Fruit fly (Drosophila melanogaster) whole organism, prepupa: ENCODE measurements around the gene CG9641.

Experiments
- Blimp-1 ChIP-seq: fragments of 200-800 bp; sonication (Bioruptor generic); optimal IDR thresholded peaks from 3 replicates; lab custom pipeline; 2017; ENCODE audit warnings: missing biosample characterization, missing genetic modification characterization, mild to moderate bottlenecking, moderate library complexity, missing genetic modification reagents
- CG10631 ChIP-seq: fragments of 200-800 bp; sonication (Bioruptor generic); optimal IDR thresholded peaks from 2 replicates; lab custom pipeline; 2016; ENCODE audit warnings: missing biosample characterization, missing genetic modification characterization
- CG10669 ChIP-seq: fragments of 200-800 bp; sonication (Bioruptor generic); optimal IDR thresholded peaks from 3 replicates; lab custom pipeline; 2018; ENCODE audit warnings: missing biosample characterization, mild to moderate bottlenecking, missing genetic modification characterization, moderate library complexity
- CG11762 ChIP-seq: fragments of 200-800 bp; sonication (Bioruptor generic); optimal IDR thresholded peaks from 3 replicates; lab custom pipeline; 2016; ENCODE audit warnings: missing biosample characterization, missing genetic modification characterization; ENCODE audit not compliant: insufficient read depth
- CG11902 ChIP-seq: fragments of 200-800 bp; sonication (Bioruptor generic); optimal IDR thresholded peaks from 3 replicates; lab custom pipeline; 2016; ENCODE audit warnings: missing biosample characterization, missing genetic modification characterization
- CG15336 ChIP-seq: fragments of 200-800 bp; sonication (Bioruptor generic); IDR thresholded peaks from 2 replicates; pipeline ENCODE4 v1.3.6; 2022; ENCODE audit warnings: missing biosample characterization, missing genetic modification characterization
- CG1621 ChIP-seq: fragments of 200-800 bp; sonication (Bioruptor generic); optimal IDR thresholded peaks from 3 replicates; lab custom pipeline; 2018; ENCODE audit warnings: missing biosample characterization, mild to moderate bottlenecking, missing genetic modification characterization
- CG16779 ChIP-seq: fragments of 200-800 bp; sonication (Bioruptor generic); optimal IDR thresholded peaks from 3 replicates; lab custom pipeline; 2017; ENCODE audit warnings: missing biosample characterization, mild to moderate bottlenecking, missing genetic modification characterization
- CG3032 ChIP-seq: fragments of 200-800 bp; optimal IDR thresholded peaks from 2 replicates; lab custom pipeline; 2019; ENCODE audit warnings: missing biosample characterization, mild to moderate bottlenecking, missing genetic modification characterization, moderate library complexity
- CG31627 ChIP-seq: fragments of 200-800 bp; sonication (Bioruptor generic); optimal IDR thresholded peaks from 3 replicates; lab custom pipeline; 2016; ENCODE audit warnings: missing biosample characterization, missing genetic modification characterization
- CG32006 ChIP-seq: fragments of 200-800 bp; sonication (Bioruptor generic); optimal IDR thresholded peaks from 3 replicates; lab custom pipeline; 2017; ENCODE audit warnings: missing biosample characterization, mild to moderate bottlenecking, missing genetic modification characterization
- CG34406 ChIP-seq: fragments of 200-800 bp; sonication (Bioruptor generic); optimal IDR thresholded peaks from 3 replicates; lab custom pipeline; 2016; ENCODE audit warnings: missing biosample characterization, missing genetic modification characterization
- CG3919 ChIP-seq: fragments of 200-800 bp; sonication (Bioruptor generic); optimal IDR thresholded peaks from 3 replicates; lab custom pipeline; 2016; ENCODE audit warnings: missing biosample characterization, missing genetic modification characterization
- CG4318 ChIP-seq: fragments of 200-800 bp; sonication (Bioruptor generic); optimal IDR thresholded peaks from 3 replicates; lab custom pipeline; 2017; ENCODE audit warnings: missing biosample characterization, mild to moderate bottlenecking, missing genetic modification characterization
- CG6163 ChIP-seq: fragments of 200-800 bp; sonication (Bioruptor generic); IDR thresholded peaks from 3 replicates; pipeline ENCODE4 v1.3.6; 2022; ENCODE audit warnings: missing biosample characterization, missing genetic modification characterization
- CG6276 ChIP-seq: fragments of 200-800 bp; sonication (Bioruptor generic); optimal IDR thresholded peaks from 2 replicates; lab custom pipeline; 2017; ENCODE audit warnings: missing biosample characterization, mild to moderate bottlenecking, missing genetic modification characterization
- CG6792 ChIP-seq: fragments of 200-800 bp; sonication (Bioruptor generic); optimal IDR thresholded peaks from 3 replicates; lab custom pipeline; 2016; ENCODE audit warnings: missing biosample characterization, missing genetic modification characterization
- CG6808 ChIP-seq: fragments of 200-800 bp; sonication (Bioruptor generic); optimal IDR thresholded peaks from 3 replicates; lab custom pipeline; 2017; ENCODE audit warnings: missing biosample characterization, missing genetic modification characterization, mild to moderate bottlenecking, moderate library complexity, missing genetic modification reagents
- CG6854 ChIP-seq: fragments of 200-800 bp; sonication (Bioruptor generic); optimal IDR thresholded peaks from 2 replicates; lab custom pipeline; 2017; ENCODE audit warnings: missing biosample characterization, mild to moderate bottlenecking, missing genetic modification characterization
- CG7368 ChIP-seq: fragments of 200-800 bp; sonication (Bioruptor generic); optimal IDR thresholded peaks from 3 replicates; lab custom pipeline; 2016; ENCODE audit warnings: missing biosample characterization, missing genetic modification characterization
- CG8319 ChIP-seq: fragments of 200-800 bp; sonication (Bioruptor generic); optimal IDR thresholded peaks from 3 replicates; lab custom pipeline; 2016; ENCODE audit warnings: missing biosample characterization, missing genetic modification characterization
- CG9139 ChIP-seq: fragments of 200-800 bp; sonication (Bioruptor generic); optimal IDR thresholded peaks from 3 replicates; lab custom pipeline; 2017; ENCODE audit warnings: missing biosample characterization, mild to moderate bottlenecking, missing genetic modification characterization
- Eip75B ChIP-seq: fragments of 200-800 bp; sonication (Bioruptor generic); optimal IDR thresholded peaks from 3 replicates; lab custom pipeline; 2016; ENCODE audit warnings: missing biosample characterization, missing genetic modification characterization
- Eip93F ChIP-seq: fragments of 200-800 bp; sonication (Bioruptor generic); optimal IDR thresholded peaks from 2 replicates; lab custom pipeline; 2016; ENCODE audit warnings: missing biosample characterization, mild to moderate bottlenecking, missing genetic modification characterization
- Ets21C ChIP-seq: fragments of 200-800 bp; sonication (Bioruptor generic); optimal IDR thresholded peaks from 3 replicates; lab custom pipeline; 2016; ENCODE audit warnings: missing biosample characterization, missing genetic modification characterization
- Ets96B ChIP-seq: fragments of 200-800 bp; optimal IDR thresholded peaks from 2 replicates; lab custom pipeline; 2019; ENCODE audit warnings: missing biosample characterization, mild to moderate bottlenecking, missing genetic modification characterization, moderate library complexity
- Hr38 ChIP-seq: sonication (Bioruptor generic); optimal IDR thresholded peaks from 2 replicates; lab custom pipeline; 2016; ENCODE audit warnings: missing biosample characterization, missing genetic modification characterization
- Lpt ChIP-seq: fragments of 200-800 bp; sonication (Bioruptor generic); optimal IDR thresholded peaks from 3 replicates; lab custom pipeline; 2016; ENCODE audit warnings: missing biosample characterization, missing genetic modification characterization
- Met ChIP-seq: fragments of 200-800 bp; sonication (Bioruptor generic); optimal IDR thresholded peaks from 3 replicates; lab custom pipeline; 2016; ENCODE audit warnings: missing biosample characterization, missing genetic modification characterization
- Smox ChIP-seq: fragments of 200-800 bp; sonication (Bioruptor generic); optimal IDR thresholded peaks from 3 replicates; lab custom pipeline; 2016; ENCODE audit warnings: missing biosample characterization, missing genetic modification characterization
- Sox102F ChIP-seq: fragments of 200-800 bp; sonication (Bioruptor generic); optimal IDR thresholded peaks from 2 replicates; lab custom pipeline; 2016; ENCODE audit warnings: missing biosample characterization, mild to moderate bottlenecking, missing genetic modification characterization
- Sox14 ChIP-seq: fragments of 200-800 bp; sonication (Bioruptor generic); optimal IDR thresholded peaks from 3 replicates; lab custom pipeline; 2016; ENCODE audit warnings: missing biosample characterization, missing genetic modification characterization
- Sox15 ChIP-seq: fragments of 200-800 bp; sonication (Bioruptor generic); optimal IDR thresholded peaks from 3 replicates; lab custom pipeline; 2016; ENCODE audit warnings: missing biosample characterization, missing genetic modification characterization
- achi ChIP-seq: fragments of 200-800 bp; sonication (Bioruptor generic); optimal IDR thresholded peaks from 3 replicates; lab custom pipeline; 2016; ENCODE audit warnings: missing biosample characterization, missing genetic modification characterization
- acj6 ChIP-seq: fragments of 200-800 bp; sonication (Bioruptor generic); optimal IDR thresholded peaks from 3 replicates; lab custom pipeline; 2016; ENCODE audit warnings: missing biosample characterization, missing genetic modification characterization
- cyc ChIP-seq: fragments of 200-800 bp; sonication (Bioruptor generic); optimal IDR thresholded peaks from 3 replicates; lab custom pipeline; 2016; ENCODE audit warnings: missing biosample characterization, missing genetic modification characterization
- dac ChIP-seq: fragments of 200-800 bp; sonication (Bioruptor generic); optimal IDR thresholded peaks from 2 replicates; lab custom pipeline; 2017; ENCODE audit warnings: missing biosample characterization, mild to moderate bottlenecking, missing genetic modification characterization
- dsx ChIP-seq: fragments of 200-800 bp; optimal IDR thresholded peaks from 3 replicates; lab custom pipeline; 2019; ENCODE audit warnings: missing biosample characterization, mild to moderate bottlenecking, missing genetic modification characterization, moderate library complexity; ENCODE audit not compliant: poor library complexity, severe bottlenecking
- eg ChIP-seq: fragments of 200-800 bp; sonication (Bioruptor generic); IDR thresholded peaks from 3 replicates; pipeline ENCODE4 v1.3.6; 2022; ENCODE audit warnings: missing biosample characterization, missing genetic modification characterization
- esn ChIP-seq: fragments of 200-800 bp; sonication (Bioruptor generic); optimal IDR thresholded peaks from 2 replicates; lab custom pipeline; 2016; ENCODE audit warnings: missing biosample characterization, mild to moderate bottlenecking, missing genetic modification characterization, moderate library complexity
- fd59A ChIP-seq: fragments of 200-800 bp; sonication (Bioruptor generic); optimal IDR thresholded peaks from 2 replicates; lab custom pipeline; 2017; ENCODE audit warnings: missing biosample characterization, mild to moderate bottlenecking, missing genetic modification characterization, missing genetic modification reagents
- fd85E ChIP-seq: fragments of 200-800 bp; sonication (Bioruptor generic); optimal IDR thresholded peaks from 3 replicates; lab custom pipeline; 2016; ENCODE audit warnings: missing biosample characterization, missing genetic modification characterization
- fkh ChIP-seq: fragments of 200-800 bp; sonication (Bioruptor generic); optimal IDR thresholded peaks from 3 replicates; lab custom pipeline; 2017; ENCODE audit warnings: missing biosample characterization, mild to moderate bottlenecking, missing genetic modification characterization, moderate library complexity
- pdm3 ChIP-seq: fragments of 200-800 bp; sonication (Bioruptor generic); optimal IDR thresholded peaks from 3 replicates; lab custom pipeline; 2016; ENCODE audit warnings: missing biosample characterization, missing genetic modification characterization
- salr ChIP-seq, 2 experiments: fragments of 200-800 bp; sonication (Bioruptor generic); optimal IDR thresholded peaks; 3 replicates each; lab custom pipeline; 2016 to 2018; ENCODE audit warnings: missing biosample characterization in 2 of 2, missing genetic modification characterization in 2 of 2, mild to moderate bottlenecking in 1 of 2
- spab ChIP-seq: fragments of 200-800 bp; sonication (Bioruptor generic); optimal IDR thresholded peaks from 2 replicates; lab custom pipeline; 2017; ENCODE audit warnings: missing biosample characterization, mild to moderate bottlenecking, missing genetic modification characterization, missing genetic modification reagents
- ss ChIP-seq, 2 experiments: fragments of 200-800 bp; sonication (Bioruptor generic); optimal IDR thresholded peaks; 2 replicates in 1 of 2; 3 replicates in 1 of 2; lab custom pipeline; 2017 to 2018; ENCODE audit warnings: mild to moderate bottlenecking in 2 of 2, missing biosample characterization in 2 of 2, missing genetic modification characterization in 2 of 2, moderate library complexity in 1 of 2
- svp ChIP-seq: fragments of 200-800 bp; sonication (Bioruptor generic); peaks from one replicate; lab custom pipeline; 2016; ENCODE audit warnings: missing biosample characterization, missing genetic modification characterization

The CG9641 gene

DNA sequence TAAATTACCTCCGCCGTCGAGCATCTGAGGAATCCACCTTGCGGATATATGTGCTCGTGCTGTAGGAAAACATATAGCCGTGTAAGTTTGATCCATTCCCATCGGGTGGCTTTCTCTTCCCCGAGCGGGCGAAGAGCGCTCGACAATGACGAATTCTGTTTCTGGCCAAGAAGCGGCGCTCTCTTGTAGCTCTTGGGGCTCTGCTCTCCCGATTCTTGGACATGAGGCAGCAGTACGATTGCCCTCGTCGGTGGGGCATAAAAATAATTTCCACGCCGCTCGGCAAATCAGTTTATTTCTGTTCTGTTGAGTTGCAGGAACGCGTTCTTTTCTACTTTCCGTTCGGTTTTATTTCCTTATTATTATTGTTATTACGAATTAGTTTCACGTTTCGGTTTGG, 17.8 kb downstream of the CG9641 start:
- no peak for TF ChIP-seq fd59A (GFP tag; lab: Kevin White, UChicago)
- peak; percentile 14; the same call in 1 of the 2 replicates for TF ChIP-seq CG15336 (GFP tag; lab: Robert Waterston, UW)
- TF ChIP-seq, all 60 proteins: peak for 1

DNA sequence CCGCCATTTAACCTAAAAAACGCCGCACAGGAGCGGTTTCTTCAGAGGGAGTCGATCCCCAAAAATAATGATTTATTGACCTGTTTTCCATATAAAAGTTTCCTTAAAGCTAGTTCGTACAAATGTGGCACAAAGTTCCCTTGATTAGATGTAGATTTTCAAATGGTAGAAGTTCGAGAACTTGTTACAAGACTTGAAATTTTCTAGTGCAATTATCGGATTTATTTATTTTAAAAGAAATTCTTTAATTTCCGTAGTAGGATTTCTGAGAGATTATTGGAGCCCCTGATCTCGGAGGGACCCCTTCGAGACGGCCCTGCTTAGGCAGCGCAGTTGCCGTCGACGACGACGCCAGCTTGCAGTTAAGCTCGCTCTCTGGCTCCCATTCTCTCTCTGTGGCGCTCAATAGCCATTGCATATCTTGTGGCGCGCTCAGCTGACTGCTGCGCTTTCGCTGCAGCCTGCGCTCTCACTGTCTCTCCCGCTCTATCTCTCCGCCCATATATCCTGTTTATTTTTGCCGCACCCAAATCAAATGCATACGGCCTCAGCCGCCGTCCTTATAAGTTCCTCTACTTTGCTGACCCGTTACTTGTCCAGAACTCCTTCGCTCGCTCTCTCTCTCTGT, 19.0 kb downstream of the CG9641 start:
- peak; percentile 82 to 91 for TF ChIP-seq ss (GFP tag; optimal IDR thresholded peaks at IDR 0.05; lab: Kevin White, UChicago)
- TF ChIP-seq CG6163 (GFP tag; lab: Robert Waterston, UW), result peak; percentile 78; the same call in 2 of the 3 replicates
- peak; percentile 91 for TF ChIP-seq dsx
- TF ChIP-seq CG3919 (GFP tag; lab: Kevin White, UChicago), result peak; percentile 91
- peak; percentile 91 for TF ChIP-seq achi (GFP tag; lab: Kevin White, UChicago)
- TF ChIP-seq CG34406, result peak; percentile 85
- peak; percentile 87 for TF ChIP-seq Ets96B
- TF ChIP-seq Eip75B (GFP tag; lab: Kevin White, UChicago), result peak; percentile 92
- peak; percentile 90 for TF ChIP-seq Smox (GFP tag; lab: Kevin White, UChicago)
- TF ChIP-seq CG15336 (GFP tag; lab: Robert Waterston, UW), result peak; percentile 73
- TF ChIP-seq CG10669 (GFP tag; lab: Kevin White, UChicago), result peak; percentile 90
- TF ChIP-seq Ets21C (GFP tag; lab: Kevin White, UChicago), result peak; percentile 93
- no peak for TF ChIP-seq Eip93F
- TF ChIP-seq CG6854 (GFP tag; lab: Kevin White, UChicago), result peak; percentile 85
- TF ChIP-seq fd59A (GFP tag; lab: Kevin White, UChicago), result peak; percentile 89
- TF ChIP-seq CG10631, result peak; percentile 88
- TF ChIP-seq Sox102F (GFP tag; lab: Kevin White, UChicago), result peak; percentile 91
- TF ChIP-seq Sox14, result peak; percentile 93
- peak; percentile 89 for TF ChIP-seq CG6792 (GFP tag; lab: Kevin White, UChicago)
- TF ChIP-seq Blimp-1 (GFP tag; lab: Kevin White, UChicago), result peak; percentile 82
- peak; percentile 94 for TF ChIP-seq CG31627 (GFP tag; lab: Kevin White, UChicago)
- peak; percentile 96 for TF ChIP-seq CG11902 (GFP tag; lab: Kevin White, UChicago)
- TF ChIP-seq svp (GFP tag; lab: Kevin White, UChicago), result peak; percentile 99
- TF ChIP-seq Met (GFP tag; lab: Kevin White, UChicago), result peak; percentile 93
- TF ChIP-seq CG6276, result peak; percentile 90
- TF ChIP-seq acj6 (GFP tag; lab: Kevin White, UChicago), result peak; percentile 91
- peak; percentile 92 for TF ChIP-seq pdm3 (GFP tag; lab: Kevin White, UChicago)
- TF ChIP-seq fd85E (GFP tag; lab: Kevin White, UChicago), result peak; percentile 56
- TF ChIP-seq CG6808 (GFP tag; lab: Kevin White, UChicago), result peak; percentile 89
- TF ChIP-seq CG7368, result peak; percentile 79
- TF ChIP-seq fkh, result no peak
- peak; percentile 84 for TF ChIP-seq CG16779
- peak; percentile 86 for TF ChIP-seq CG11762 (GFP tag; lab: Kevin White, UChicago)
- peak; percentile 84 for TF ChIP-seq Lpt (GFP tag; lab: Kevin White, UChicago)
- TF ChIP-seq salr (GFP tag; optimal IDR thresholded peaks at IDR 0.05; lab: Kevin White, UChicago), result peak; percentile 58 to 88
- TF ChIP-seq esn (GFP tag; lab: Kevin White, UChicago), result peak; percentile 95
- peak; percentile 82 for TF ChIP-seq CG9139
- TF ChIP-seq CG4318, result peak; percentile 91
- peak; percentile 91 for TF ChIP-seq CG8319 (GFP tag; lab: Kevin White, UChicago)
- TF ChIP-seq CG32006, result peak; percentile 94
- TF ChIP-seq Hr38 (GFP tag; lab: Kevin White, UChicago), result peak; percentile 22
- TF ChIP-seq eg (GFP tag; lab: Robert Waterston, UW), result peak; percentile 86
- TF ChIP-seq Sox15 (GFP tag; lab: Kevin White, UChicago), result peak; percentile 89
- TF ChIP-seq CG3032, result peak; percentile 92
- TF ChIP-seq CG1621 (tag; lab: Kevin White, UChicago), result peak; percentile 67
- peak; percentile 95 for TF ChIP-seq cyc (GFP tag; lab: Kevin White, UChicago)
- peak; percentile 85 for TF ChIP-seq dac (GFP tag; lab: Kevin White, UChicago)
- TF ChIP-seq spab (GFP tag; lab: Kevin White, UChicago), result peak; percentile 86
